Worm (Caenorhabditis elegans) whole organism, young adult: ENCODE results near the gene T26E4.9.

Source experiments
- B0019.2 ChIP-seq: fragments of 200-800 bp; sonication (Bioruptor generic); conservative IDR thresholded peaks from 2 replicates; pipeline ENCODE4 v1.3.6; 2022; ENCODE audit warnings: missing genetic modification reagents, missing genetic modification characterization, missing compliant biosample characterization
- F10E7.11 ChIP-seq: sonication (generic microtip); optimal IDR thresholded peaks from 2 replicates; lab custom pipeline; 2017; ENCODE audit warnings: mild to moderate bottlenecking, missing genetic modification characterization, moderate library complexity, missing compliant biosample characterization
- F23B12.7 ChIP-seq: sonication (generic microtip); optimal IDR thresholded peaks from 2 replicates; lab custom pipeline; 2017; ENCODE audit warnings: missing genetic modification characterization, mild to moderate bottlenecking, missing compliant biosample characterization, antibody characterized with exemption, moderate library complexity; ENCODE audit not compliant: insufficient read depth
- F39B2.1 ChIP-seq: fragments of 200-800 bp; sonication (Bioruptor generic); IDR thresholded peaks from 2 replicates; pipeline ENCODE4 v1.3.6; 2022; ENCODE audit warnings: missing genetic modification reagents, missing genetic modification characterization, missing compliant biosample characterization
- T07F8.4 ChIP-seq: sonication (generic microtip); optimal IDR thresholded peaks from 2 replicates; lab custom pipeline; 2016; ENCODE audit warnings: mild to moderate bottlenecking, missing genetic modification characterization, moderate library complexity, missing compliant biosample characterization
- Y95B8A.8 ChIP-seq: fragments of 200-800 bp; sonication (Bioruptor generic); IDR thresholded peaks from 2 replicates; pipeline ENCODE4 v1.3.6; 2022; ENCODE audit warnings: missing genetic modification reagents, missing genetic modification characterization, missing compliant biosample characterization
- aptf-2 ChIP-seq: fragments of 200-800 bp; sonication (Bioruptor generic); conservative IDR thresholded peaks from 2 replicates; pipeline ENCODE4 v1.3.6; 2022; ENCODE audit warnings: missing genetic modification reagents, missing genetic modification characterization, missing compliant biosample characterization
- attf-5 ChIP-seq: fragments of 200-800 bp; sonication (Bioruptor generic); optimal IDR thresholded peaks from 2 replicates; lab custom pipeline; 2018; ENCODE audit warnings: mild to moderate bottlenecking, missing genetic modification characterization, missing compliant biosample characterization
- bed-1 ChIP-seq: fragments of 200-800 bp; sonication (Bioruptor generic); IDR thresholded peaks from 2 replicates; pipeline ENCODE4 v1.3.6; 2022; ENCODE audit warnings: missing genetic modification reagents, missing genetic modification characterization, missing compliant biosample characterization
- ccch-3 ChIP-seq: fragments of 200-800 bp; sonication (Bioruptor generic); optimal IDR thresholded peaks from 2 replicates; lab custom pipeline; 2018; ENCODE audit warnings: mild to moderate bottlenecking, missing genetic modification characterization, missing compliant biosample characterization
- cebp-1 ChIP-seq, 2 experiments: fragments of 200-800 bp in 1 of 2; sonication (Bioruptor generic) in 1 of 2; sonication (generic microtip) in 1 of 2; IDR thresholded peaks in 1 of 2; optimal IDR thresholded peaks in 1 of 2; 2 replicates each; pipeline versions ENCODE4 v1.3.6 to Lab custom; 2017 to 2022; ENCODE audit warnings: missing compliant biosample characterization in 2 of 2, missing genetic modification characterization in 2 of 2, mild to moderate bottlenecking in 1 of 2, missing genetic modification reagents in 1 of 2, moderate library complexity in 1 of 2
- ceh-79 ChIP-seq: sonication (generic microtip); optimal IDR thresholded peaks from 2 replicates; lab custom pipeline; 2017; ENCODE audit warnings: mild to moderate bottlenecking, missing genetic modification characterization, missing compliant biosample characterization
- egl-44 ChIP-seq: fragments of 200-800 bp; sonication (Bioruptor generic); IDR thresholded peaks from 2 replicates; pipeline ENCODE4 v1.3.6; 2022; ENCODE audit warnings: missing genetic modification reagents, missing genetic modification characterization, missing compliant biosample characterization
- ekl-4 ChIP-seq: fragments of 200-800 bp; sonication (Bioruptor generic); IDR thresholded peaks from 2 replicates; pipeline ENCODE4 v1.3.6; 2022; ENCODE audit warnings: missing genetic modification reagents, missing genetic modification characterization, missing compliant biosample characterization
- fkh-3 ChIP-seq: sonication (generic microtip); optimal IDR thresholded peaks from 2 replicates; lab custom pipeline; 2016; ENCODE audit warnings: mild to moderate bottlenecking, missing genetic modification characterization, missing compliant biosample characterization
- gei-17 ChIP-seq: fragments of 200-800 bp; sonication (Bioruptor generic); optimal IDR thresholded peaks from 2 replicates; lab custom pipeline; 2018; ENCODE audit warnings: mild to moderate bottlenecking, missing genetic modification characterization, missing compliant biosample characterization
- hmg-20 ChIP-seq: fragments of 200-800 bp; sonication (Bioruptor generic); IDR thresholded peaks from 2 replicates; pipeline ENCODE4 v1.3.6; 2022; ENCODE audit warnings: missing genetic modification reagents, missing genetic modification characterization, missing compliant biosample characterization
- hrde-1 ChIP-seq: sonication (generic microtip); optimal IDR thresholded peaks from 2 replicates; lab custom pipeline; 2016; ENCODE audit warnings: missing genetic modification characterization, mild to moderate bottlenecking, missing compliant biosample characterization, moderate library complexity, missing genotype, missing genetic modification reagents, borderline replicate concordance
- lin-54 ChIP-seq: fragments of 200-800 bp; sonication (Bioruptor generic); optimal IDR thresholded peaks from 2 replicates; lab custom pipeline; 2018; ENCODE audit warnings: mild to moderate bottlenecking, missing genetic modification characterization, missing compliant biosample characterization
- lsy-27 ChIP-seq: sonication (generic microtip); optimal IDR thresholded peaks from 2 replicates; lab custom pipeline; 2017; ENCODE audit warnings: missing genetic modification characterization, mild to moderate bottlenecking, missing compliant biosample characterization, antibody characterized with exemption, missing genotype, borderline replicate concordance; ENCODE audit not compliant: insufficient read depth
- madf-10 ChIP-seq: sonication (generic microtip); optimal IDR thresholded peaks from 2 replicates; lab custom pipeline; 2016; ENCODE audit warnings: mild to moderate bottlenecking, missing genetic modification characterization, missing compliant biosample characterization
- mxl-1 ChIP-seq: sonication (generic microtip); optimal IDR thresholded peaks from 2 replicates; lab custom pipeline; 2016; ENCODE audit warnings: missing genetic modification characterization, missing compliant biosample characterization
- nfya-1 ChIP-seq: sonication (generic microtip); optimal IDR thresholded peaks from 2 replicates; lab custom pipeline; 2017; ENCODE audit warnings: antibody characterized with exemption, missing compliant biosample characterization, missing genetic modification characterization, borderline replicate concordance; ENCODE audit not compliant: insufficient read depth
- nfya-2 ChIP-seq: fragments of 200-800 bp; sonication (Bioruptor generic); IDR thresholded peaks from 2 replicates; pipeline ENCODE4 v1.3.6; 2022; ENCODE audit warnings: missing genetic modification reagents, missing genetic modification characterization, missing compliant biosample characterization
- nfyb-1 ChIP-seq: fragments of 200-800 bp; sonication (Bioruptor generic); IDR thresholded peaks from 2 replicates; pipeline ENCODE4 v1.3.6; 2022; ENCODE audit warnings: missing genetic modification reagents, missing genetic modification characterization, missing compliant biosample characterization
- nhr-179 ChIP-seq: sonication (generic microtip); optimal IDR thresholded peaks from 2 replicates; lab custom pipeline; 2016; ENCODE audit warnings: mild to moderate bottlenecking, missing genetic modification characterization, missing compliant biosample characterization
- pbrm-1 ChIP-seq: fragments of 200-800 bp; sonication (Bioruptor generic); IDR thresholded peaks from 2 replicates; pipeline ENCODE4 v1.3.6; 2022; ENCODE audit warnings: missing genetic modification reagents, missing genetic modification characterization, missing compliant biosample characterization
- pha-4 ChIP-seq: fragments of 150-350 bp; sonication (generic microtip); optimal IDR thresholded peaks from 2 replicates; lab custom pipeline; 2014; ENCODE audit warnings: missing biosample characterization, missing genetic modification reagents, missing genetic modification characterization
- rcor-1 ChIP-seq: fragments of 200-800 bp; sonication (Bioruptor generic); IDR thresholded peaks from 2 replicates; pipeline ENCODE4 v1.3.6; 2022; ENCODE audit warnings: missing genetic modification reagents, missing genetic modification characterization, missing compliant biosample characterization
- repo-1 ChIP-seq: sonication (generic microtip); optimal IDR thresholded peaks from 2 replicates; lab custom pipeline; 2017; ENCODE audit warnings: mild to moderate bottlenecking, missing genetic modification characterization, missing compliant biosample characterization
- rpc-1 ChIP-seq, 2 experiments: fragments of 150-350 bp in 1 of 2; sonication (generic microtip) in 1 of 2; optimal IDR thresholded peaks; 2 replicates each; lab custom pipeline; 2014 to 2018; ENCODE audit warnings: missing biosample characterization in 1 of 2, missing genetic modification characterization in 1 of 2, missing genetic modification reagents in 1 of 2, missing genotype in 1 of 2
- snpc-3.4 ChIP-seq: sonication (generic microtip); optimal IDR thresholded peaks from 2 replicates; lab custom pipeline; 2017; ENCODE audit warnings: missing genetic modification characterization, mild to moderate bottlenecking, missing compliant biosample characterization, antibody characterized with exemption, moderate library complexity, missing genotype, missing genetic modification reagents
- somi-1 ChIP-seq: fragments of 200-800 bp; sonication (Bioruptor generic); optimal IDR thresholded peaks from 2 replicates; lab custom pipeline; 2018; ENCODE audit warnings: mild to moderate bottlenecking, missing genetic modification characterization, missing compliant biosample characterization
- sptf-2 ChIP-seq: fragments of 200-800 bp; sonication (Bioruptor generic); optimal IDR thresholded peaks from 2 replicates; lab custom pipeline; 2018; ENCODE audit warnings: mild to moderate bottlenecking, missing genetic modification characterization, missing compliant biosample characterization
- tlf-1 ChIP-seq: fragments of 200-800 bp; sonication (Bioruptor generic); optimal IDR thresholded peaks from 2 replicates; lab custom pipeline; 2018; ENCODE audit warnings: mild to moderate bottlenecking, missing genetic modification characterization, missing compliant biosample characterization

T26E4.9 gene

ce11 chrV:15793270-15793669, 9.3 kb downstream of the T26E4.9 start, which contains the start of gene T26E4.7:
Gene T26E4.7 (plus strand): TSS chrV:15793570.
- TF ChIP-seq rcor-1 (no peak), somi-1 (no peak), nhr-179 (tag; lab: Kevin White, UChicago) (no peak), F10E7.11 (tag; lab: Kevin White, UChicago) (no peak), aptf-2 (GFP tag; lab: Robert Waterston, UW) (no peak), ccch-3 (no peak), ceh-79 (tag; lab: Kevin White, UChicago) (no peak), cebp-1 (GFP tag; IDR thresholded peaks at IDR 0.05; lab: Robert Waterston, UW) (no peak), cebp-1 (tag; optimal IDR thresholded peaks at IDR 0.05; lab: Kevin White, UChicago) (no peak), nfya-2 (GFP tag; lab: Robert Waterston, UW) (no peak), hmg-20 (GFP tag; lab: Robert Waterston, UW) (no peak), tlf-1 (GFP tag; lab: Kevin White, UChicago) (no peak)

- TF ChIP-seq repo-1 (no peak), egl-44 (no peak), lin-54 (no peak), F39B2.1 (GFP tag; lab: Robert Waterston, UW) (no peak), nfyb-1 (GFP tag; lab: Robert Waterston, UW) (no peak), pbrm-1 (GFP tag; lab: Robert Waterston, UW) (no peak), mxl-1 (tag; lab: Kevin White, UChicago) (no peak), tlf-1 (GFP tag; lab: Kevin White, UChicago) (no peak), nfya-1 (tag; lab: Kevin White, UChicago) (no peak), somi-1 (no peak), snpc-3.4 (tag; lab: Kevin White, UChicago) (no peak), B0019.2 (GFP tag; lab: Robert Waterston, UW) (no peak), gei-17 (GFP tag; lab: Kevin White, UChicago) (no peak), bed-1 (GFP tag; lab: Robert Waterston, UW) (no peak), ekl-4 (GFP tag; lab: Robert Waterston, UW) (no peak), Y95B8A.8 (GFP tag; lab: Robert Waterston, UW) (no peak), T07F8.4 (tag; lab: Kevin White, UChicago) (no peak), rpc-1 (optimal IDR thresholded peaks at IDR 0.05; lab: Kevin White, UChicago) (no peak), rpc-1 (tag; optimal IDR thresholded peaks at IDR 0.05; lab: Kevin White, UChicago) (no peak)
- TF ChIP-seq, all 124 proteins: peak for 0
Observed at ce11 chrV:15792409-15792808, 10.1 kb downstream of the T26E4.9 start, which contains the start of gene T26E4.4. Gene T26E4.4 (minus strand): TSS chrV:15792509.

- TF ChIP-seq F23B12.7 (tag; lab: Kevin White, UChicago): no peak
Observed at ce11 chrV:15782494-15782893, 20.0 kb downstream of the T26E4.9 start, which contains the start of gene T26E4.3. Gene T26E4.3 (plus strand): TSS chrV:15782794.

ce11 chrV:15781086-15781485, 21.4 kb downstream of the T26E4.9 start, which contains the start of gene T26E4.2:
Gene T26E4.2 (plus strand): TSS chrV:15781386.
- no peak for TF ChIP-seq madf-10 (tag; lab: Kevin White, UChicago)

- no peak for TF ChIP-seq sptf-2 (GFP tag; lab: Kevin White, UChicago)
- no peak for TF ChIP-seq pha-4 (tag; lab: Kevin White, UChicago)
- TF ChIP-seq lsy-27 (tag; lab: Kevin White, UChicago): no peak
- no peak for TF ChIP-seq fkh-3
- no peak for TF ChIP-seq hrde-1
- no peak for TF ChIP-seq attf-5
Observed at ce11 chrV:15779128-15779729, 23.3 kb downstream of the T26E4.9 start, which contains the start of the genes nhr-285 and irld-52. Gene nhr-285 (minus strand): TSS chrV:15779228. Gene irld-52 (plus strand): TSS chrV:15779679.
